Worm (Caenorhabditis elegans) whole organism, L3 larva: ENCODE results near the gene Y51H4A.22.
"Not testable (repeated sequence)": the region's sequence is repeated elsewhere in the genome, so short reads cannot be mapped to it uniquely, and the experiment has no call there.

Experiments
- aly-2 ChIP-seq: fragments of 150-350 bp; optimal IDR thresholded peaks from 2 replicates; lab custom pipeline; 2014; ENCODE audit warnings: missing biosample characterization, missing genetic modification characterization
- ceh-16 ChIP-seq: sonication (generic microtip); optimal IDR thresholded peaks from 2 replicates; lab custom pipeline; 2017; ENCODE audit warnings: missing biosample characterization, missing genetic modification characterization
- ceh-9 ChIP-seq: sonication (generic microtip); optimal IDR thresholded peaks from 2 replicates; lab custom pipeline; 2018; ENCODE audit warnings: missing biosample characterization, missing genetic modification characterization
- egl-27 ChIP-seq: sonication (generic microtip); optimal IDR thresholded peaks from 4 replicates; lab custom pipeline; 2017; ENCODE audit warnings: missing biosample characterization, missing genetic modification reagents, missing genetic modification characterization
- elt-2 ChIP-seq: sonication (generic microtip); optimal IDR thresholded peaks from 2 replicates; lab custom pipeline; 2016; ENCODE audit warnings: missing genetic modification reagents, mild to moderate bottlenecking, missing genetic modification characterization, missing compliant biosample characterization
- elt-3 ChIP-seq, 3 experiments: fragments of 150-350 bp in 1 of 3; sonication (generic microtip) in 2 of 3; optimal IDR thresholded peaks; 2 replicates in 2 of 3; 4 replicates in 1 of 3; lab custom pipeline; 2014 to 2017; ENCODE audit warnings: missing biosample characterization in 3 of 3, missing genetic modification characterization in 3 of 3
- fkh-2 ChIP-seq: fragments of 150-350 bp; optimal IDR thresholded peaks from 2 replicates; lab custom pipeline; 2014; ENCODE audit warnings: missing biosample characterization, missing genetic modification reagents, missing genetic modification characterization
- fos-1 ChIP-seq: fragments of 150-350 bp; optimal IDR thresholded peaks from 2 replicates; lab custom pipeline; 2014; ENCODE audit warnings: missing biosample characterization, missing genetic modification characterization
- hmg-11 ChIP-seq: sonication (generic microtip); optimal IDR thresholded peaks from 2 replicates; lab custom pipeline; 2016; ENCODE audit warnings: missing genetic modification characterization, missing compliant biosample characterization
- lin-39 ChIP-seq: fragments of 150-350 bp; optimal IDR thresholded peaks from 2 replicates; lab custom pipeline; 2018; ENCODE audit warnings: missing biosample characterization, missing genetic modification reagents, missing genetic modification characterization
- lsy-12 ChIP-seq: sonication (generic microtip); optimal IDR thresholded peaks from 2 replicates; lab custom pipeline; 2016; ENCODE audit warnings: mild to moderate bottlenecking, missing genetic modification characterization, missing compliant biosample characterization
- mdl-1 ChIP-seq: fragments of 150-350 bp; optimal IDR thresholded peaks from 2 replicates; lab custom pipeline; 2014; ENCODE audit warnings: missing biosample characterization, missing genetic modification characterization
- mml-1 ChIP-seq: fragments of 150-350 bp; sonication (generic microtip); optimal IDR thresholded peaks from 3 replicates; lab custom pipeline; 2014; ENCODE audit warnings: missing biosample characterization, missing genetic modification characterization
- nhr-11 ChIP-seq: fragments of 150-350 bp; optimal IDR thresholded peaks from 2 replicates; lab custom pipeline; 2014; ENCODE audit warnings: missing biosample characterization, missing genetic modification characterization
- nhr-25 ChIP-seq: sonication (generic microtip); optimal IDR thresholded peaks from 2 replicates; lab custom pipeline; 2017; ENCODE audit warnings: missing biosample characterization, missing genetic modification characterization
- nhr-43 ChIP-seq: sonication (generic microtip); optimal IDR thresholded peaks from 2 replicates; lab custom pipeline; 2016; ENCODE audit warnings: mild to moderate bottlenecking, missing genetic modification characterization, missing compliant biosample characterization; ENCODE audit not compliant: poor library complexity, severe bottlenecking
- nhr-67 ChIP-seq: fragments of 150-350 bp; optimal IDR thresholded peaks from 2 replicates; lab custom pipeline; 2014; ENCODE audit warnings: missing biosample characterization, missing genetic modification characterization
- nhr-76 ChIP-seq: fragments of 150-350 bp; sonication (generic microtip); optimal IDR thresholded peaks from 5 replicates; lab custom pipeline; 2014; ENCODE audit warnings: missing biosample characterization, missing genetic modification characterization
- sea-2 ChIP-seq: fragments of 150-350 bp; sonication (generic microtip); optimal IDR thresholded peaks from 4 replicates; lab custom pipeline; 2014; ENCODE audit warnings: missing biosample characterization, missing genetic modification reagents, missing genetic modification characterization
- skn-1 ChIP-seq: fragments of 150-350 bp; optimal IDR thresholded peaks from 2 replicates; lab custom pipeline; 2014; ENCODE audit warnings: missing biosample characterization, missing genetic modification characterization
- snpc-4 ChIP-seq: fragments of 150-350 bp; optimal IDR thresholded peaks from 2 replicates; lab custom pipeline; 2014; ENCODE audit warnings: missing biosample characterization, missing genetic modification characterization
- tbx-2 ChIP-seq: sonication (generic microtip); optimal IDR thresholded peaks from 2 replicates; lab custom pipeline; 2016; ENCODE audit warnings: mild to moderate bottlenecking, missing genetic modification characterization, missing compliant biosample characterization
- unc-39 ChIP-seq: sonication (generic microtip); optimal IDR thresholded peaks from 4 replicates; lab custom pipeline; 2017; ENCODE audit warnings: missing biosample characterization, missing genetic modification characterization
- unc-62 ChIP-seq: fragments of 150-350 bp; sonication (generic microtip); optimal IDR thresholded peaks from 4 replicates; lab custom pipeline; 2014; ENCODE audit warnings: missing biosample characterization, missing genetic modification reagents, missing genetic modification characterization
- zag-1 ChIP-seq: fragments of 150-350 bp; optimal IDR thresholded peaks from 2 replicates; lab custom pipeline; 2014; ENCODE audit warnings: missing biosample characterization, missing genetic modification characterization
- ztf-4 ChIP-seq: fragments of 150-350 bp; optimal IDR thresholded peaks from 2 replicates; lab custom pipeline; 2014; ENCODE audit warnings: missing biosample characterization, missing genetic modification characterization

Gene Y51H4A.22

ce11 chrIV:16740769-16741168 is 20.3 kb downstream of the Y51H4A.22 start, which contains the start of gene Y51H4A.24:
Gene Y51H4A.24 (minus strand): TSS chrIV:16740869.
- no peak for TF ChIP-seq sea-2
- no peak for TF ChIP-seq mdl-1 (tag; lab: Kevin White, UChicago)
- no peak for TF ChIP-seq mml-1
- TF ChIP-seq unc-62 (GFP tag; lab: Kevin White, UChicago), result no peak
- no peak for TF ChIP-seq unc-39 (tag; lab: Kevin White, UChicago)
- no peak for TF ChIP-seq nhr-76 (tag; lab: Kevin White, UChicago)
- TF ChIP-seq lsy-12, result no peak
- no peak for TF ChIP-seq ceh-9 (tag; lab: Kevin White, UChicago)
- no peak for TF ChIP-seq ceh-16
- TF ChIP-seq fos-1 (tag; lab: Kevin White, UChicago), result no peak
- TF ChIP-seq egl-27 (tag; lab: Kevin White, UChicago), result no peak
- no peak for TF ChIP-seq skn-1
- no peak for TF ChIP-seq tbx-2 (tag; lab: Kevin White, UChicago)
- TF ChIP-seq fkh-2 (tag; lab: Kevin White, UChicago), result no peak
- TF ChIP-seq, all 47 proteins: peak for 0

ce11 chrIV:16743530-16743929 is 23.0 kb downstream of the Y51H4A.22 start, which contains the start of gene Y43D4A.1:
Gene Y43D4A.1 (plus strand): TSS chrIV:16743830.
- TF ChIP-seq aly-2 (tag; lab: Kevin White, UChicago), result no peak

ce11 chrIV:16751087-16751486 is 30.6 kb downstream of the Y51H4A.22 start:
- TF ChIP-seq nhr-25 (tag; lab: Kevin White, UChicago) (no peak), nhr-43 (tag; lab: Kevin White, UChicago) (no peak), snpc-4 (tag; lab: Kevin White, UChicago) (no peak), nhr-11 (tag; lab: Kevin White, UChicago) (no peak), sea-2 (no peak), ztf-4 (tag; lab: Kevin White, UChicago) (no peak), fos-1 (tag; lab: Kevin White, UChicago) (no peak), unc-62 (GFP tag; lab: Kevin White, UChicago) (no peak), ceh-16 (no peak), elt-2 (tag; lab: Kevin White, UChicago) (no peak), zag-1 (tag; lab: Kevin White, UChicago) (no peak), hmg-11 (tag; lab: Kevin White, UChicago) (no peak), aly-2 (tag; lab: Kevin White, UChicago) (no peak), elt-3 (tag; optimal IDR thresholded peaks at IDR 0.05; lab: Kevin White, UChicago) (no peak), mml-1 (no peak), nhr-67 (tag; lab: Kevin White, UChicago) (no peak), lin-39 (tag; lab: Kevin White, UChicago) (no peak)

- TF ChIP-seq ztf-4 (tag; lab: Kevin White, UChicago); sea-2; mml-1: not testable (repeated sequence)
Measured at ce11 chrIV:16755771-16756170, 35.3 kb downstream of the Y51H4A.22 start, which contains the start of gene Y43D4A.2. Gene Y43D4A.2 (minus strand): TSS chrIV:16755871.
